Worm (Caenorhabditis elegans) whole organism, late embryonic: Measurements from ENCODE around the gene F46B3.14.

Source experiments
- C08G9.2 ChIP-seq: sonication (generic microtip); optimal IDR thresholded peaks from 2 replicates; lab custom pipeline; 2016; ENCODE audit warnings: mild to moderate bottlenecking, missing genetic modification characterization, moderate library complexity, missing compliant biosample characterization
- C38D4.7 ChIP-seq: fragments of 200-800 bp; sonication (Bioruptor generic); optimal IDR thresholded peaks from 2 replicates; lab custom pipeline; 2018; ENCODE audit warnings: mild to moderate bottlenecking, missing genetic modification characterization, moderate library complexity, missing compliant biosample characterization
- ahr-1 ChIP-seq: sonication (generic microtip); optimal IDR thresholded peaks from 2 replicates; lab custom pipeline; 2016; ENCODE audit warnings: missing genetic modification characterization, missing compliant biosample characterization
- ama-1 ChIP-seq: fragments of 150-350 bp; optimal IDR thresholded peaks from 2 replicates; lab custom pipeline; 2014
- ceh-14 ChIP-seq: sonication (generic microtip); optimal IDR thresholded peaks from 2 replicates; lab custom pipeline; 2016; ENCODE audit warnings: missing genotype, missing genetic modification characterization, missing compliant biosample characterization
- ceh-2 ChIP-seq: sonication (generic microtip); optimal IDR thresholded peaks from 2 replicates; lab custom pipeline; 2016; ENCODE audit warnings: missing genotype, missing genetic modification characterization, missing compliant biosample characterization
- ceh-24 ChIP-seq: sonication (generic microtip); optimal IDR thresholded peaks from 2 replicates; lab custom pipeline; 2016; ENCODE audit warnings: mild to moderate bottlenecking, missing genetic modification characterization, missing compliant biosample characterization
- ceh-9 ChIP-seq: sonication (generic microtip); optimal IDR thresholded peaks from 2 replicates; lab custom pipeline; 2016; ENCODE audit warnings: mild to moderate bottlenecking, missing genetic modification characterization, inconsistent platforms, missing compliant biosample characterization
- che-1 ChIP-seq: sonication (generic microtip); optimal IDR thresholded peaks from 2 replicates; lab custom pipeline; 2016; ENCODE audit warnings: mild to moderate bottlenecking, missing genetic modification characterization, missing compliant biosample characterization
- dve-1 ChIP-seq: sonication (generic microtip); optimal IDR thresholded peaks from 2 replicates; lab custom pipeline; 2017; ENCODE audit warnings: antibody characterized with exemption, mild to moderate bottlenecking, missing genetic modification characterization, missing compliant biosample characterization
- ets-4 ChIP-seq: sonication (generic microtip); optimal IDR thresholded peaks from 2 replicates; lab custom pipeline; 2016; ENCODE audit warnings: missing genetic modification characterization, missing compliant biosample characterization
- eyg-1 ChIP-seq: sonication (generic microtip); optimal IDR thresholded peaks from 2 replicates; lab custom pipeline; 2016; ENCODE audit warnings: missing genotype, missing genetic modification characterization, missing compliant biosample characterization
- fax-1 ChIP-seq: sonication (generic microtip); optimal IDR thresholded peaks from 2 replicates; lab custom pipeline; 2016; ENCODE audit warnings: missing genotype, missing genetic modification characterization, missing compliant biosample characterization
- gmeb-2 ChIP-seq: sonication (generic microtip); optimal IDR thresholded peaks from 2 replicates; lab custom pipeline; 2016; ENCODE audit warnings: missing genetic modification characterization, inconsistent platforms, missing compliant biosample characterization
- hlh-30 ChIP-seq: sonication (generic microtip); optimal IDR thresholded peaks from 2 replicates; lab custom pipeline; 2017; ENCODE audit warnings: antibody characterized with exemption, missing genetic modification characterization, missing compliant biosample characterization; ENCODE audit not compliant: insufficient read depth
- hlh-8 ChIP-seq: sonication (generic microtip); optimal IDR thresholded peaks from 2 replicates; lab custom pipeline; 2016; ENCODE audit warnings: missing genotype, missing genetic modification characterization, missing compliant biosample characterization
- madf-2 ChIP-seq: sonication (generic microtip); optimal IDR thresholded peaks from 2 replicates; lab custom pipeline; 2017; ENCODE audit warnings: missing genetic modification characterization, missing compliant biosample characterization
- mec-3 ChIP-seq: sonication (generic microtip); optimal IDR thresholded peaks from 2 replicates; lab custom pipeline; 2016; ENCODE audit warnings: borderline replicate concordance, missing genetic modification characterization, missing compliant biosample characterization
- nfya-1 ChIP-seq: sonication (generic microtip); optimal IDR thresholded peaks from 2 replicates; lab custom pipeline; 2017; ENCODE audit warnings: missing genetic modification characterization, mild to moderate bottlenecking, missing compliant biosample characterization, antibody characterized with exemption, moderate library complexity
- nhr-11 ChIP-seq: fragments of 150-350 bp; optimal IDR thresholded peaks from 2 replicates; lab custom pipeline; 2014; ENCODE audit warnings: missing biosample characterization, missing genetic modification characterization
- nhr-232 ChIP-seq: sonication (generic microtip); optimal IDR thresholded peaks from 2 replicates; lab custom pipeline; 2016; ENCODE audit warnings: missing genetic modification characterization, missing compliant biosample characterization
- npax-4 ChIP-seq: sonication (generic microtip); optimal IDR thresholded peaks from 2 replicates; lab custom pipeline; 2016; ENCODE audit warnings: missing genetic modification characterization, missing compliant biosample characterization
- odd-2 ChIP-seq: sonication (generic microtip); optimal IDR thresholded peaks from 2 replicates; lab custom pipeline; 2017; ENCODE audit warnings: antibody characterized with exemption, mild to moderate bottlenecking, missing genetic modification characterization, missing compliant biosample characterization
- pag-3 ChIP-seq: sonication (generic microtip); optimal IDR thresholded peaks from 2 replicates; lab custom pipeline; 2016; ENCODE audit warnings: missing compliant biosample characterization, missing genetic modification characterization, borderline replicate concordance
- pat-9 ChIP-seq: fragments of 200-800 bp; sonication (Bioruptor generic); optimal IDR thresholded peaks from 2 replicates; lab custom pipeline; 2018; ENCODE audit warnings: mild to moderate bottlenecking, missing genetic modification characterization, moderate library complexity, missing compliant biosample characterization
- pax-1 ChIP-seq: fragments of 150-350 bp; optimal IDR thresholded peaks from 2 replicates; lab custom pipeline; 2014; ENCODE audit warnings: missing biosample characterization, missing genetic modification characterization
- pha-4 ChIP-seq: fragments of 150-350 bp; optimal IDR thresholded peaks from 2 replicates; lab custom pipeline; 2018; ENCODE audit warnings: missing biosample characterization, missing genetic modification reagents, missing genetic modification characterization
- pros-1 ChIP-seq: fragments of 150-350 bp; optimal IDR thresholded peaks from 2 replicates; lab custom pipeline; 2014; ENCODE audit warnings: missing biosample characterization, missing genetic modification reagents, missing genetic modification characterization
- ref-2 ChIP-seq: sonication (generic microtip); optimal IDR thresholded peaks from 2 replicates; lab custom pipeline; 2016; ENCODE audit warnings: missing genetic modification characterization, missing compliant biosample characterization
- rnt-1 ChIP-seq: sonication (generic microtip); optimal IDR thresholded peaks from 2 replicates; lab custom pipeline; 2016; ENCODE audit warnings: missing genetic modification characterization, missing compliant biosample characterization
- sox-2 ChIP-seq: fragments of 200-800 bp; sonication (Bioruptor generic); IDR thresholded peaks from 2 replicates; pipeline ENCODE4 v1.3.6; 2022; ENCODE audit warnings: missing genetic modification reagents, missing genetic modification characterization, missing compliant biosample characterization
- sox-4 ChIP-seq: sonication (generic microtip); optimal IDR thresholded peaks from 2 replicates; lab custom pipeline; 2017; ENCODE audit warnings: mild to moderate bottlenecking, missing genetic modification characterization, inconsistent platforms, missing compliant biosample characterization
- tbx-2 ChIP-seq: sonication (generic microtip); optimal IDR thresholded peaks from 2 replicates; lab custom pipeline; 2016; ENCODE audit warnings: missing genetic modification characterization, missing compliant biosample characterization
- ttx-3 ChIP-seq: sonication (generic microtip); optimal IDR thresholded peaks from 2 replicates; lab custom pipeline; 2016; ENCODE audit warnings: missing genetic modification reagents, missing genetic modification characterization, missing compliant biosample characterization
- unc-42 ChIP-seq: sonication (generic microtip); optimal IDR thresholded peaks from 2 replicates; lab custom pipeline; 2016; ENCODE audit warnings: missing genotype, missing genetic modification characterization, missing compliant biosample characterization
- unc-55 ChIP-seq: sonication (generic microtip); optimal IDR thresholded peaks from 2 replicates; lab custom pipeline; 2017; ENCODE audit warnings: missing biosample characterization, missing genetic modification reagents, missing genetic modification characterization
- unc-86 ChIP-seq: sonication (generic microtip); optimal IDR thresholded peaks from 2 replicates; lab custom pipeline; 2016; ENCODE audit warnings: missing genetic modification characterization, missing compliant biosample characterization
- ztf-16 ChIP-seq: sonication (generic microtip); optimal IDR thresholded peaks from 2 replicates; lab custom pipeline; 2017; ENCODE audit warnings: missing genetic modification characterization, missing compliant biosample characterization

The F46B3.14 gene

ce11 chrV:20606617-20607016 is 24.5 kb downstream of the F46B3.14 start, which contains the start of gene F46B3.23:
Gene F46B3.23, minus strand, starts transcription at chrV:20606717.
- TF ChIP-seq pat-9 (tag; lab: Kevin White, UChicago): no peak
- TF ChIP-seq pax-1: no peak
- TF ChIP-seq nhr-11 (tag; lab: Kevin White, UChicago): no peak
- no peak for TF ChIP-seq tbx-2 (tag; lab: Kevin White, UChicago)
- no peak for TF ChIP-seq pha-4 (tag; lab: Kevin White, UChicago)
- no peak for TF ChIP-seq ceh-14
- no peak for TF ChIP-seq ahr-1 (tag; lab: Kevin White, UChicago)
- TF ChIP-seq npax-4 (tag; lab: Kevin White, UChicago): no peak
- no peak for TF ChIP-seq pros-1
- no peak for TF ChIP-seq unc-86 (tag; lab: Kevin White, UChicago)
- no peak for TF ChIP-seq sox-2 (GFP tag; lab: Robert Waterston, UW)
- TF ChIP-seq fax-1 (tag; lab: Kevin White, UChicago): no peak
- no peak for TF ChIP-seq unc-42 (tag; lab: Kevin White, UChicago)
- TF ChIP-seq hlh-30 (tag; lab: Kevin White, UChicago): no peak
- TF ChIP-seq pag-3: no peak

- TF ChIP-seq rnt-1 (tag; lab: Kevin White, UChicago): peak; percentile 85
- TF ChIP-seq, all 69 proteins: peak for 1; not testable (repeated sequence) for 68
Observed at ce11 chrV:20605812-20606211, 25.3 kb downstream of the F46B3.14 start.

- TF ChIP-seq pha-4 (tag; lab: Kevin White, UChicago) (no peak), fax-1 (tag; lab: Kevin White, UChicago) (no peak), ceh-9 (tag; lab: Kevin White, UChicago) (no peak), sox-2 (GFP tag; lab: Robert Waterston, UW) (no peak), pros-1 (no peak), pax-1 (no peak), eyg-1 (tag; lab: Kevin White, UChicago) (no peak), mec-3 (tag; lab: Kevin White, UChicago) (no peak), ztf-16 (tag; lab: Kevin White, UChicago) (no peak), pag-3 (no peak), gmeb-2 (no peak), ets-4 (tag; lab: Kevin White, UChicago) (no peak), nfya-1 (tag; lab: Kevin White, UChicago) (no peak), ref-2 (tag; lab: Kevin White, UChicago) (no peak), ama-1 (no peak), C38D4.7 (no peak), C08G9.2 (no peak), dve-1 (no peak)
Observed at ce11 chrV:20604606-20605155, 26.5 kb downstream of the F46B3.14 start, which contains the start of gene ttr-57. Gene ttr-57, plus strand, starts transcription at chrV:20605105.

DNA sequence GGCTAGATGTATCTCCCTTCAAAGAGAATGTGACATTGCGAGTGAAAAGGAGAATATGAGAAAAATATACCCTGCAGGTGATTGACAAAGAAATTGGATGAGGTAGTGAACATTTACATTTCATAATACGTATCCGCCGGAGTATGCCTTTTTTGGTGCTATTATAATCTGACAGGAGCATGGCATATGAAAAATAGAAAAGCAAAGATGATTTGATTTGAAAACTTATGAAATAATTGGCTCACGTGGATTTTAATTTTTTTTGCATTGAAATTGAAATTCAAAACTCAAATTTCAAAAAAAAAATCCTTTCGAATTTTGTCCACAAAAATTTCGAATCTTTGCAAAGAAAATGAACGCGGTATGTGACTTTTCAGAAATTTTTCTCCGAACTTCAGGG is 28.1 kb downstream of the F46B3.14 start, which contains the start of gene ttr-11:
TSS of gene ttr-11 (plus strand) at position 301 of the 400 bp plus-strand sequence.
- TF ChIP-seq odd-2 (tag; lab: Kevin White, UChicago): no peak
- no peak for TF ChIP-seq nhr-232 (tag; lab: Kevin White, UChicago)
- TF ChIP-seq fax-1 (tag; lab: Kevin White, UChicago): no peak
- no peak for TF ChIP-seq sox-4 (tag; lab: Kevin White, UChicago)
- no peak for TF ChIP-seq pax-1
- TF ChIP-seq madf-2: no peak
- no peak for TF ChIP-seq hlh-30 (tag; lab: Kevin White, UChicago)
- no peak for TF ChIP-seq che-1 (tag; lab: Kevin White, UChicago)
- TF ChIP-seq hlh-8 (tag; lab: Kevin White, UChicago): no peak
- TF ChIP-seq ttx-3 (tag; lab: Kevin White, UChicago): no peak
- no peak for TF ChIP-seq ets-4 (tag; lab: Kevin White, UChicago)
- no peak for TF ChIP-seq ceh-2 (tag; lab: Kevin White, UChicago)
- TF ChIP-seq ztf-16 (tag; lab: Kevin White, UChicago): no peak
- no peak for TF ChIP-seq ceh-24 (tag; lab: Kevin White, UChicago)
- TF ChIP-seq unc-55: no peak
- no peak for TF ChIP-seq sox-2 (GFP tag; lab: Robert Waterston, UW)
- TF ChIP-seq rnt-1 (tag; lab: Kevin White, UChicago): no peak
